Worm (Caenorhabditis elegans) whole organism, L2 larva: ENCODE measurements around the gene tnt-3.

Experiments used
- C34F6.9 ChIP-seq: fragments of 150-350 bp; optimal IDR thresholded peaks from 2 replicates; lab custom pipeline; 2014; ENCODE audit warnings: missing biosample characterization, missing genetic modification characterization
- F13H6.1 ChIP-seq: sonication (generic microtip); optimal IDR thresholded peaks from 2 replicates; lab custom pipeline; 2016; ENCODE audit warnings: missing genetic modification characterization, missing compliant biosample characterization
- R02D3.7 ChIP-seq: fragments of 150-350 bp; optimal IDR thresholded peaks from 2 replicates; lab custom pipeline; 2014; ENCODE audit warnings: missing biosample characterization, missing genetic modification characterization
- Y55F3AM.14 ChIP-seq: fragments of 200-800 bp; sonication (Bioruptor generic); optimal IDR thresholded peaks from 2 replicates; lab custom pipeline; 2018; ENCODE audit warnings: mild to moderate bottlenecking, missing genetic modification characterization, missing compliant biosample characterization
- ZK546.5 ChIP-seq: sonication (generic microtip); optimal IDR thresholded peaks from 2 replicates; lab custom pipeline; 2017; ENCODE audit warnings: missing biosample characterization, missing genetic modification characterization
- alr-1 ChIP-seq: fragments of 150-350 bp; optimal IDR thresholded peaks from 2 replicates; lab custom pipeline; 2014; ENCODE audit warnings: missing biosample characterization, missing genetic modification characterization
- ama-1 ChIP-seq: fragments of 150-350 bp; optimal IDR thresholded peaks from 2 replicates; lab custom pipeline; 2018; ENCODE audit warnings: inconsistent platforms
- blmp-1 ChIP-seq: sonication (generic microtip); optimal IDR thresholded peaks from 2 replicates; lab custom pipeline; 2017; ENCODE audit warnings: missing genetic modification characterization, mild to moderate bottlenecking, missing compliant biosample characterization, antibody characterized with exemption, moderate library complexity; ENCODE audit not compliant: insufficient read depth
- ceh-16 ChIP-seq: fragments of 150-350 bp; optimal IDR thresholded peaks from 2 replicates; lab custom pipeline; 2014; ENCODE audit warnings: missing biosample characterization, missing genetic modification characterization
- ceh-82 ChIP-seq: fragments of 150-350 bp; optimal IDR thresholded peaks from 2 replicates; lab custom pipeline; 2014; ENCODE audit warnings: missing biosample characterization, missing genetic modification characterization
- dmd-4 ChIP-seq: sonication (generic microtip); optimal IDR thresholded peaks from 2 replicates; lab custom pipeline; 2017; ENCODE audit warnings: missing biosample characterization, missing genetic modification characterization
- elt-1 ChIP-seq: fragments of 150-350 bp; optimal IDR thresholded peaks from 2 replicates; lab custom pipeline; 2014; ENCODE audit warnings: missing biosample characterization, missing genetic modification characterization
- elt-3 ChIP-seq: sonication (generic microtip); optimal IDR thresholded peaks from 2 replicates; lab custom pipeline; 2017; ENCODE audit warnings: missing biosample characterization, missing genetic modification characterization
- fos-1 ChIP-seq: fragments of 150-350 bp; optimal IDR thresholded peaks from 2 replicates; lab custom pipeline; 2014; ENCODE audit warnings: missing biosample characterization, missing genetic modification characterization
- gmeb-1 ChIP-seq: fragments of 150-350 bp; optimal IDR thresholded peaks from 2 replicates; lab custom pipeline; 2014; ENCODE audit warnings: missing biosample characterization, missing genetic modification characterization
- lin-11 ChIP-seq: fragments of 150-350 bp; sonication (generic microtip); optimal IDR thresholded peaks from 2 replicates; lab custom pipeline; 2014; ENCODE audit warnings: missing biosample characterization, missing genetic modification characterization, inconsistent platforms, mixed read lengths
- lin-13 ChIP-seq: fragments of 150-350 bp; optimal IDR thresholded peaks from 2 replicates; lab custom pipeline; 2014; ENCODE audit warnings: missing biosample characterization, missing genetic modification reagents, missing genetic modification characterization
- lsy-2 ChIP-seq, 2 experiments: fragments of 150-350 bp in 1 of 2; sonication (generic microtip) in 1 of 2; optimal IDR thresholded peaks; 2 replicates each; lab custom pipeline; 2014 to 2017; ENCODE audit warnings: missing biosample characterization in 2 of 2, missing genetic modification characterization in 2 of 2
- mab-5 ChIP-seq: fragments of 150-350 bp; optimal IDR thresholded peaks from 2 replicates; lab custom pipeline; 2014; ENCODE audit warnings: missing biosample characterization, missing genetic modification characterization
- mbf-1 ChIP-seq: sonication (generic microtip); optimal IDR thresholded peaks from 2 replicates; lab custom pipeline; 2017; ENCODE audit warnings: missing biosample characterization, missing genetic modification characterization
- nhr-10 ChIP-seq: sonication (generic microtip); optimal IDR thresholded peaks from 2 replicates; lab custom pipeline; 2017; ENCODE audit warnings: missing biosample characterization, missing genetic modification characterization
- nhr-12 ChIP-seq: fragments of 150-350 bp; optimal IDR thresholded peaks from 2 replicates; lab custom pipeline; 2014; ENCODE audit warnings: missing biosample characterization, missing genetic modification characterization
- nhr-129 ChIP-seq: fragments of 150-350 bp; optimal IDR thresholded peaks from 2 replicates; lab custom pipeline; 2014; ENCODE audit warnings: missing biosample characterization, missing genetic modification characterization
- nhr-21 ChIP-seq: fragments of 150-350 bp; optimal IDR thresholded peaks from 2 replicates; lab custom pipeline; 2014; ENCODE audit warnings: missing biosample characterization, missing genetic modification characterization
- nhr-23 ChIP-seq: fragments of 150-350 bp; optimal IDR thresholded peaks from 2 replicates; lab custom pipeline; 2014; ENCODE audit warnings: missing biosample characterization, missing genetic modification reagents, missing genetic modification characterization
- nhr-25 ChIP-seq: fragments of 150-350 bp; sonication (generic microtip); optimal IDR thresholded peaks from 3 replicates; lab custom pipeline; 2014; ENCODE audit warnings: missing biosample characterization, missing genetic modification characterization
- nhr-6 ChIP-seq: fragments of 150-350 bp; optimal IDR thresholded peaks from 2 replicates; lab custom pipeline; 2014; ENCODE audit warnings: missing biosample characterization, missing genetic modification characterization
- sem-4 ChIP-seq: fragments of 150-350 bp; optimal IDR thresholded peaks from 2 replicates; lab custom pipeline; 2014; ENCODE audit warnings: missing biosample characterization, missing genetic modification reagents, missing genetic modification characterization
- sma-3 ChIP-seq: sonication (generic microtip); optimal IDR thresholded peaks from 2 replicates; lab custom pipeline; 2016; ENCODE audit warnings: missing genetic modification reagents, missing genetic modification characterization, missing compliant biosample characterization
- sma-9 ChIP-seq, 2 experiments: fragments of 150-350 bp in 1 of 2; sonication (generic microtip) in 1 of 2; optimal IDR thresholded peaks; 2 replicates each; lab custom pipeline; 2014 to 2016; ENCODE audit warnings: missing genetic modification characterization in 2 of 2, mild to moderate bottlenecking in 1 of 2, missing biosample characterization in 1 of 2, missing compliant biosample characterization in 1 of 2, missing genetic modification reagents in 1 of 2, moderate library complexity in 1 of 2
- snpc-4 ChIP-seq: fragments of 150-350 bp; optimal IDR thresholded peaks from 2 replicates; lab custom pipeline; 2014; ENCODE audit warnings: missing biosample characterization, missing genetic modification characterization
- unc-39 ChIP-seq: fragments of 150-350 bp; optimal IDR thresholded peaks from 2 replicates; lab custom pipeline; 2014; ENCODE audit warnings: missing biosample characterization, missing genetic modification characterization
- unc-55 ChIP-seq: fragments of 150-350 bp; sonication (generic microtip); optimal IDR thresholded peaks from 3 replicates; lab custom pipeline; 2014; ENCODE audit warnings: missing biosample characterization, missing genetic modification reagents, missing genetic modification characterization
- unc-62 ChIP-seq: fragments of 150-350 bp; optimal IDR thresholded peaks from 2 replicates; lab custom pipeline; 2014; ENCODE audit warnings: missing biosample characterization, missing genetic modification reagents, missing genetic modification characterization
- zag-1 ChIP-seq: fragments of 150-350 bp; optimal IDR thresholded peaks from 2 replicates; lab custom pipeline; 2014; ENCODE audit warnings: missing biosample characterization, missing genetic modification characterization
- ztf-11 ChIP-seq: sonication (generic microtip); optimal IDR thresholded peaks from 2 replicates; lab custom pipeline; 2017; ENCODE audit warnings: missing biosample characterization, missing genetic modification characterization
- ztf-4 ChIP-seq: fragments of 150-350 bp; optimal IDR thresholded peaks from 2 replicates; lab custom pipeline; 2014; ENCODE audit warnings: missing biosample characterization, missing genetic modification characterization

Gene tnt-3

ce11 chrX:7962056-7962485, 17.2 kb upstream of the tnt-3 start (continued):
- TF ChIP-seq gmeb-1 (tag; lab: Kevin White, UChicago) (peak; percentile 28), sem-4 (no peak), unc-62 (no peak), ZK546.5 (tag; lab: Kevin White, UChicago) (no peak), unc-55 (GFP tag; lab: Kevin White, UChicago) (peak; percentile 45), ceh-82 (tag; lab: Kevin White, UChicago) (no peak)
- TF ChIP-seq, all 48 proteins: peak for 17

ce11 chrX:7961623-7962022, 16.7 kb upstream of the tnt-3 start, which contains the start of gene sem-5:
sem-5 (minus strand) TSS chrX:7961723.
- TF ChIP-seq ceh-82 (tag; lab: Kevin White, UChicago): no peak
- TF ChIP-seq nhr-23: no peak
- no peak for TF ChIP-seq ZK546.5 (tag; lab: Kevin White, UChicago)
- TF ChIP-seq sma-3 (GFP tag; lab: Kevin White, UChicago): no peak
- TF ChIP-seq nhr-129 (tag; lab: Kevin White, UChicago): no peak
- no peak for TF ChIP-seq ama-1 (lab: Kevin White, UChicago)
- no peak for TF ChIP-seq elt-1 (tag; lab: Kevin White, UChicago)

ce11 chrX:7958203-7958602, 13.3 kb upstream of the tnt-3 start, which contains the start of gene sfxn-2:
sfxn-2 (minus strand) TSS chrX:7958303.
- TF ChIP-seq lin-11 (tag; lab: Kevin White, UChicago): no peak
- TF ChIP-seq fos-1: no peak
- TF ChIP-seq Y55F3AM.14 (GFP tag; lab: Kevin White, UChicago): no peak
- no peak for TF ChIP-seq nhr-25 (tag; lab: Kevin White, UChicago)
- no peak for TF ChIP-seq snpc-4 (tag; lab: Kevin White, UChicago)
- no peak for TF ChIP-seq unc-62
- TF ChIP-seq unc-39 (tag; lab: Kevin White, UChicago): no peak
- no peak for TF ChIP-seq lsy-2 (tag; optimal IDR thresholded peaks at IDR 0.05; lab: Kevin White, UChicago)

- TF ChIP-seq blmp-1 (tag; lab: Kevin White, UChicago): no peak
- TF ChIP-seq ztf-4 (tag; lab: Kevin White, UChicago): no peak
- TF ChIP-seq nhr-129 (tag; lab: Kevin White, UChicago): peak; percentile 31
- no peak for TF ChIP-seq nhr-12 (tag; lab: Kevin White, UChicago)
- TF ChIP-seq nhr-25 (tag; lab: Kevin White, UChicago): no peak
- TF ChIP-seq, all 48 proteins: peak for 1
Observed at ce11 chrX:7956449-7956848, 11.6 kb upstream of the tnt-3 start.

- TF ChIP-seq alr-1 (tag; lab: Kevin White, UChicago): no peak
- no peak for TF ChIP-seq C34F6.9
- TF ChIP-seq nhr-129 (tag; lab: Kevin White, UChicago): peak; percentile 58
- peak; percentile 9 for TF ChIP-seq sem-4
- no peak for TF ChIP-seq ceh-82 (tag; lab: Kevin White, UChicago)
- TF ChIP-seq lsy-2 (tag; optimal IDR thresholded peaks at IDR 0.05; lab: Kevin White, UChicago): peak in 1 of 2 experiments; percentile 31
- no peak for TF ChIP-seq mbf-1 (tag; lab: Kevin White, UChicago)
- no peak for TF ChIP-seq fos-1
- TF ChIP-seq ceh-16 (tag; lab: Kevin White, UChicago): no peak
- TF ChIP-seq sma-9 (GFP tag; optimal IDR thresholded peaks at IDR 0.05; lab: Kevin White, UChicago): no peak
- no peak for TF ChIP-seq sma-9 (tag; optimal IDR thresholded peaks at IDR 0.05; lab: Kevin White, UChicago)
- TF ChIP-seq nhr-6 (tag; lab: Kevin White, UChicago): no peak
- no peak for TF ChIP-seq nhr-10 (tag; lab: Kevin White, UChicago)
- peak; percentile 23 for TF ChIP-seq mab-5 (tag; lab: Kevin White, UChicago)
- no peak for TF ChIP-seq zag-1 (tag; lab: Kevin White, UChicago)
- no peak for TF ChIP-seq ztf-11 (tag; lab: Kevin White, UChicago)
- peak; percentile 22 for TF ChIP-seq F13H6.1
- TF ChIP-seq elt-3 (tag; lab: Kevin White, UChicago): no peak
- TF ChIP-seq nhr-21 (tag; lab: Kevin White, UChicago): no peak
- no peak for TF ChIP-seq lin-13 (GFP tag; lab: Kevin White, UChicago)
- no peak for TF ChIP-seq R02D3.7 (tag; lab: Kevin White, UChicago)
- TF ChIP-seq ama-1 (lab: Kevin White, UChicago): peak; percentile 49
- no peak for TF ChIP-seq dmd-4 (tag; lab: Kevin White, UChicago)
- TF ChIP-seq nhr-12 (tag; lab: Kevin White, UChicago): no peak
- TF ChIP-seq lin-11 (tag; lab: Kevin White, UChicago): no peak
Observed at ce11 chrX:7954328-7954727, 9.4 kb upstream of the tnt-3 start, which contains the start of gene dct-1. dct-1 (plus strand) TSS chrX:7954354.
